Fruit fly (Drosophila melanogaster) whole organism, embryonic: ENCODE measurements around the gene Bsg.

Experiments
- Bgb ChIP-seq: fragments of 200-800 bp; sonication (Bioruptor generic); IDR thresholded peaks from 2 replicates; pipeline ENCODE4 v1.3.6; 2022; ENCODE audit warnings: missing biosample characterization, missing genetic modification characterization; ENCODE audit not compliant: partially characterized antibody
- CG10366 ChIP-seq: fragments of 200-800 bp; sonication (Bioruptor generic); IDR thresholded peaks from 2 replicates; pipeline ENCODE4 v1.3.6; 2022; ENCODE audit warnings: missing biosample characterization, missing genetic modification characterization
- CG15601 ChIP-seq: fragments of 200-800 bp; sonication (Bioruptor generic); optimal IDR thresholded peaks from 3 replicates; lab custom pipeline; 2019; ENCODE audit warnings: missing biosample characterization, mild to moderate bottlenecking, missing genetic modification characterization, moderate library complexity
- CG6765 ChIP-seq: fragments of 200-800 bp; sonication (Bioruptor generic); optimal IDR thresholded peaks from 3 replicates; lab custom pipeline; 2017; ENCODE audit warnings: missing biosample characterization, mild to moderate bottlenecking, missing genetic modification characterization
- Dfd ChIP-seq, 2 experiments: fragments of >200 bp; optimal IDR thresholded peaks; 2 replicates each; lab custom pipeline; 2017; ENCODE audit warnings: missing biosample characterization in 2 of 2, missing genetic modification characterization in 2 of 2
- Hr78 ChIP-seq, 2 experiments: fragments of 200-800 bp in 1 of 2; fragments of >200 bp in 1 of 2; sonication (Bioruptor generic) in 1 of 2; optimal IDR thresholded peaks; 2 replicates each; lab custom pipeline; 2017 to 2019; ENCODE audit warnings: missing biosample characterization in 2 of 2, missing genetic modification characterization in 2 of 2, mild to moderate bottlenecking in 1 of 2, moderate library complexity in 1 of 2
- Taf1 ChIP-seq: fragments of 200-800 bp; sonication (Bioruptor generic); IDR thresholded peaks from 2 replicates; pipeline ENCODE4 v1.3.6; 2022; ENCODE audit warnings: missing biosample characterization, missing genetic modification characterization
- gsb-n ChIP-seq: fragments of 200-800 bp; sonication (Bioruptor generic); optimal IDR thresholded peaks from 3 replicates; lab custom pipeline; 2018; ENCODE audit warnings: missing biosample characterization, mild to moderate bottlenecking, missing genetic modification characterization
- sd ChIP-seq: fragments of 200-800 bp; sonication (Bioruptor generic); optimal IDR thresholded peaks from 3 replicates; lab custom pipeline; 2018; ENCODE audit warnings: missing biosample characterization, mild to moderate bottlenecking, missing genetic modification characterization, moderate library complexity
- sens-2 ChIP-seq: fragments of 200-800 bp; sonication (Bioruptor generic); IDR thresholded peaks from 2 replicates; pipeline ENCODE4 v1.3.6; 2022; ENCODE audit warnings: missing biosample characterization, missing genetic modification characterization
- unc-4 ChIP-seq: fragments of 200-800 bp; sonication (Bioruptor generic); IDR thresholded peaks from 2 replicates; pipeline ENCODE4 v1.3.6; 2022; ENCODE audit warnings: missing biosample characterization, missing genetic modification characterization; ENCODE audit not compliant: partially characterized antibody

DNA sequence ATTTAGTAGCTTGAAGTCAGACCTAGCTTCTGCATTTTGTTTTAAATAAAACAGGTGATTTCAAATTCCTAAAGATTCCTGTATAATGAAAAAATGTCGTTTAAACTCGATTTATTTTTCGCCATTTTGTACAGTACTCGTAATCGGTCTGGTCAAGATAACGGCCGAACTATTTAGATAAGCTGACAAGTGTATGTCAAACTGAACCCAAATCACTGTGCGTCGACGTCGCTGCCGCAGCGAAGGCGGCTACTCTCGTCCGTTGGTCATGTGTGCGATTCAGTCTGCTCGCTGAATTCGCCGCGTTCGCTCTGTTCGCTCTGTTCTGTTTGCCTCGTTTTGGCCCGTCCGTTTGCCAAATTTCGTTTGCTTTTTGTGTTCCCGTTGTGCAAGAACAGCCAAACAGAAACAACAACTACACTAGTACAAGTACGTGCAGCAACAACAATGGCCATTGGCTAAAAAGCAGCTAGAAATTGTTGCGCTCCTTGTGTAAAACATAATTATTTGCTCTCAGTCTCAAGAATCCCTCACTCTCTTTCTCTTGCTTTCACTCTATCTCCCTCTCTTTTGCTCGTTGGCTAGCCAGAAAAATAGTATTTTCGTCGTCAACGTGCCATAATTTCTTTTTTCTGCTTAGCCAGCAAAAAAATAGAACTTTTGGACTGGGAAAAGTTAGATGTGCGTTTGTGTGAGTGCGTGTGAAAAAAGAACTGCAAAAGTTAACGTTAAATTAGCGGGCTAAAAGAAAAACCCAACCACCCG is 5.0 kb downstream of the Bsg start:
- TF ChIP-seq Taf1 (GFP tag; lab: Robert Waterston, UW): no peak
- no peak for TF ChIP-seq unc-4 (GFP tag; lab: Robert Waterston, UW)
- no peak for TF ChIP-seq Hr78 (GFP tag; optimal IDR thresholded peaks at IDR 0.05; lab: Kevin White, UChicago)
- no peak for TF ChIP-seq CG10366
- TF ChIP-seq sens-2 (GFP tag; lab: Robert Waterston, UW): 0 out of 2 replicates have a peak, but pooled peaks have one; percentile 30
- no peak for TF ChIP-seq CG15601 (tag; lab: Kevin White, UChicago)
- no peak for TF ChIP-seq Dfd (GFP tag; optimal IDR thresholded peaks at IDR 0.05; lab: Kevin White, UChicago)
- TF ChIP-seq sd (tag; lab: Kevin White, UChicago): peak; percentile 43
- TF ChIP-seq gsb-n (tag; lab: Kevin White, UChicago): no peak
- TF ChIP-seq Bgb (GFP tag; lab: Robert Waterston, UW): peak; percentile 26; the same call in 1 of the 2 replicates
- peak; percentile 45 for TF ChIP-seq CG6765 (GFP tag; lab: Kevin White, UChicago)
